Fruit fly (Drosophila melanogaster) whole organism, pupa: Measurements from ENCODE around the gene Rab23.
A peak's percentile ranks its signal among the peaks of the same experiment; 100 is the strongest.

Source experiments
- CG10348 ChIP-seq: fragments of 200-800 bp; sonication (Bioruptor generic); IDR thresholded peaks from 2 replicates; pipeline ENCODE4 v1.3.6; 2022; ENCODE audit warnings: missing biosample characterization, missing genetic modification characterization
- CG12605 ChIP-seq: fragments of 200-800 bp; sonication (Bioruptor generic); IDR thresholded peaks from 2 replicates; pipeline ENCODE4 v1.3.6; 2022; ENCODE audit warnings: missing biosample characterization, missing genetic modification characterization
- CG15710 ChIP-seq: fragments of 200-800 bp; sonication (Bioruptor generic); optimal IDR thresholded peaks from 2 replicates; lab custom pipeline; 2018; ENCODE audit warnings: missing biosample characterization, mild to moderate bottlenecking, missing genetic modification characterization, moderate library complexity
- CG8301 ChIP-seq: fragments of 200-800 bp; sonication (Bioruptor generic); optimal IDR thresholded peaks from 2 replicates; lab custom pipeline; 2018; ENCODE audit warnings: missing biosample characterization, mild to moderate bottlenecking, missing genetic modification characterization
- D1 ChIP-seq: fragments of 200-800 bp; sonication (Bioruptor generic); optimal IDR thresholded peaks from 2 replicates; lab custom pipeline; 2018; ENCODE audit warnings: missing biosample characterization, mild to moderate bottlenecking, missing genetic modification characterization, moderate library complexity
- EcR ChIP-seq: fragments of 200-800 bp; sonication (Bioruptor generic); optimal IDR thresholded peaks from 3 replicates; lab custom pipeline; 2019; ENCODE audit warnings: missing biosample characterization, missing genetic modification characterization, mild to moderate bottlenecking, moderate library complexity, missing genetic modification reagents
- Ets98B ChIP-seq: fragments of 200-800 bp; sonication (Bioruptor generic); IDR thresholded peaks from 2 replicates; pipeline ENCODE4 v1.3.6; 2022; ENCODE audit warnings: missing biosample characterization, missing genetic modification characterization
- Pif1A ChIP-seq: fragments of 200-800 bp; sonication (Bioruptor generic); optimal IDR thresholded peaks from 3 replicates; lab custom pipeline; 2016; ENCODE audit warnings: missing biosample characterization, missing genetic modification characterization
- Pif1B ChIP-seq: fragments of 200-800 bp; sonication (Bioruptor generic); optimal IDR thresholded peaks from 3 replicates; lab custom pipeline; 2016; ENCODE audit warnings: missing biosample characterization, missing genetic modification characterization
- Snoo ChIP-seq: fragments of 200-800 bp; sonication (Bioruptor generic); optimal IDR thresholded peaks from 3 replicates; lab custom pipeline; 2017; ENCODE audit warnings: missing biosample characterization, mild to moderate bottlenecking, missing genetic modification characterization, inconsistent platforms
- fd96Ca ChIP-seq: fragments of 200-800 bp; sonication (Bioruptor generic); IDR thresholded peaks from 3 replicates; pipeline ENCODE4 v1.3.6; 2022; ENCODE audit warnings: missing biosample characterization, missing genetic modification characterization
- gl ChIP-seq: fragments of 200-800 bp; sonication (Bioruptor generic); optimal IDR thresholded peaks from 2 replicates; lab custom pipeline; 2018; ENCODE audit warnings: missing biosample characterization, mild to moderate bottlenecking, missing genetic modification characterization
- rn ChIP-seq: fragments of 200-800 bp; sonication (Bioruptor generic); IDR thresholded peaks from 2 replicates; pipeline ENCODE4 v1.3.6; 2022; ENCODE audit warnings: missing biosample characterization, missing genetic modification characterization

DNA sequence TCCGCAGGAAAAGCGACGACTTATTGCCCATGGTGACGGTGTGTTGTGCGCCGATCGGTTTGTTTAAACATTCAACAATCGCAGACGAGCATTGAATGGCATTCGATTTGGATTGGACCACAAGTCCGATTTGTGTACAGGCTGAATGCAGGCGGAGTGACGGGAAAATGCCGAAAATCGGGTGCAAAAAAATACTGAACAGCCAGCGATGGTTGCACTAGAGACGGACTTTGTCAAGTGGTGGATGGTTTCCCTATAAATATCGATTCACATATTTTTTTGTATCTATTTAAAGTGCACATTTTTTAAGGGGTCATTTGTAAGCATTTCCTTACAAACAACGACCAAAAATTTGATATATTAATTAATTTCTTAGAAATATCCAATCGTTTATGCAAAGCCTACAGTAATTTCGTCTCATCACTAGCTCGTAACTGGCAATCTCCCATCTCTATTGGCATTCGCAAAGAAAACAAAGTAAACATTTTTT, 30.5 kb downstream of the Rab23 start, which contains the start of the genes elm and MED27:
- peak; percentile 12 for TF ChIP-seq EcR
- TF ChIP-seq gl (tag; lab: Kevin White, UChicago), result peak; percentile 67
- peak; percentile 84 for TF ChIP-seq Snoo (tag; lab: Kevin White, UChicago)
- peak; percentile 85 for TF ChIP-seq rn (GFP tag; lab: Robert Waterston, UW)
- TF ChIP-seq fd96Ca (GFP tag; lab: Robert Waterston, UW), result peak; percentile 84
- peak; percentile 74 for TF ChIP-seq CG8301 (tag; lab: Kevin White, UChicago)
- TF ChIP-seq CG15710, result peak; percentile 90
- peak; percentile 73 for TF ChIP-seq Pif1B
- peak; percentile 85 for TF ChIP-seq Ets98B (GFP tag; lab: Robert Waterston, UW)
- peak; percentile 49; the same call in 1 of the 2 replicates for TF ChIP-seq CG12605
- peak; percentile 87 for TF ChIP-seq Pif1A (GFP tag; lab: Kevin White, UChicago)
- TF ChIP-seq CG10348, result peak; percentile 59; the same call in 1 of the 2 replicates
- TF ChIP-seq D1 (tag; lab: Kevin White, UChicago), result no peak
